Worm (Caenorhabditis elegans) whole organism, L4/young adult: ENCODE data around the gene K02E10.5.

Experiments
- W03F9.2 ChIP-seq: fragments of 150-350 bp; optimal IDR thresholded peaks from 2 replicates; lab custom pipeline; 2014; ENCODE audit warnings: missing biosample characterization, missing genetic modification characterization
- dao-5 ChIP-seq: sonication (generic microtip); optimal IDR thresholded peaks from 2 replicates; lab custom pipeline; 2016; ENCODE audit warnings: missing genotype, missing genetic modification characterization, moderate library complexity, missing compliant biosample characterization
- him-1 ChIP-seq: sonication (generic microtip); optimal IDR thresholded peaks from 2 replicates; lab custom pipeline; 2016; ENCODE audit warnings: missing genotype, missing genetic modification reagents, missing genetic modification characterization, missing compliant biosample characterization

DNA sequence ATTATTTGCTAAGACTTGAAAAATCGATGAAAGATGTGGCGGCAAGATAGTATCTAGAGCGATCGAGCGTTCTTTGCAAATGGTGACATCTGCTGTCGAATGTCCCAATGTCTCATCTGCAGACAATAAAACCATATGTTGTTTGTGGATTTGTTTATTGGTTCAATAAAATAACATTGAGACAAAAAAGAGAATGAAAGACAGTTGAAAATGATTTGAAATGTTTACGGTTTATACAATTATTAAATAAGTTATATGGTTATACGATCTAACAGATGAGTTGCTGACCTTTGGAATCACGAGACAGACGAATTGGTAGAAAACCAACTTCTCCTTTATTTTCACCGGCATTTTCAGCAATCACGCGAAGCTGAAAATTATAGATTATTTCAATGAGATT lies 5.1 kb downstream of the K02E10.5 start, which contains the start of gene R04B3.2:
- TF ChIP-seq him-1 (tag; lab: Kevin White, UChicago) (no peak), W03F9.2 (tag; lab: Kevin White, UChicago) (no peak), dao-5 (no peak)
